Worm (Caenorhabditis elegans) whole organism, L3 larva: Measurements from ENCODE around the gene twf-2.

Source experiments
- R02D3.7 ChIP-seq: fragments of 150-350 bp; optimal IDR thresholded peaks from 2 replicates; lab custom pipeline; 2014; ENCODE audit warnings: missing biosample characterization, missing genetic modification characterization
- ama-1 ChIP-seq: fragments of 150-350 bp; optimal IDR thresholded peaks from 2 replicates; lab custom pipeline; 2018
- ceh-9 ChIP-seq: sonication (generic microtip); optimal IDR thresholded peaks from 2 replicates; lab custom pipeline; 2018; ENCODE audit warnings: missing biosample characterization, missing genetic modification characterization
- elt-3 ChIP-seq, 3 experiments: fragments of 150-350 bp in 1 of 3; sonication (generic microtip) in 2 of 3; optimal IDR thresholded peaks; 2 replicates in 2 of 3; 4 replicates in 1 of 3; lab custom pipeline; 2014 to 2017; ENCODE audit warnings: missing biosample characterization in 3 of 3, missing genetic modification characterization in 3 of 3
- mdl-1 ChIP-seq: fragments of 150-350 bp; optimal IDR thresholded peaks from 2 replicates; lab custom pipeline; 2014; ENCODE audit warnings: missing biosample characterization, missing genetic modification characterization
- nhr-23 ChIP-seq: fragments of 150-350 bp; optimal IDR thresholded peaks from 2 replicates; lab custom pipeline; 2014; ENCODE audit warnings: missing biosample characterization, missing genetic modification reagents, missing genetic modification characterization
- nhr-25 ChIP-seq: sonication (generic microtip); optimal IDR thresholded peaks from 2 replicates; lab custom pipeline; 2017; ENCODE audit warnings: missing biosample characterization, missing genetic modification characterization
- nhr-28 ChIP-seq: fragments of 150-350 bp; optimal IDR thresholded peaks from 2 replicates; lab custom pipeline; 2014; ENCODE audit warnings: missing biosample characterization, missing genetic modification characterization
- nhr-77 ChIP-seq: fragments of 150-350 bp; optimal IDR thresholded peaks from 2 replicates; lab custom pipeline; 2014; ENCODE audit warnings: missing biosample characterization, missing genetic modification characterization
- sea-2 ChIP-seq: fragments of 150-350 bp; sonication (generic microtip); optimal IDR thresholded peaks from 4 replicates; lab custom pipeline; 2014; ENCODE audit warnings: missing biosample characterization, missing genetic modification reagents, missing genetic modification characterization
- snpc-4 ChIP-seq: fragments of 150-350 bp; optimal IDR thresholded peaks from 2 replicates; lab custom pipeline; 2014; ENCODE audit warnings: missing biosample characterization, missing genetic modification characterization
- unc-62 ChIP-seq: fragments of 150-350 bp; sonication (generic microtip); optimal IDR thresholded peaks from 4 replicates; lab custom pipeline; 2014; ENCODE audit warnings: missing biosample characterization, missing genetic modification reagents, missing genetic modification characterization
- ztf-11 ChIP-seq: fragments of 150-350 bp; optimal IDR thresholded peaks from 2 replicates; lab custom pipeline; 2014; ENCODE audit warnings: missing biosample characterization, missing genetic modification characterization

DNA sequence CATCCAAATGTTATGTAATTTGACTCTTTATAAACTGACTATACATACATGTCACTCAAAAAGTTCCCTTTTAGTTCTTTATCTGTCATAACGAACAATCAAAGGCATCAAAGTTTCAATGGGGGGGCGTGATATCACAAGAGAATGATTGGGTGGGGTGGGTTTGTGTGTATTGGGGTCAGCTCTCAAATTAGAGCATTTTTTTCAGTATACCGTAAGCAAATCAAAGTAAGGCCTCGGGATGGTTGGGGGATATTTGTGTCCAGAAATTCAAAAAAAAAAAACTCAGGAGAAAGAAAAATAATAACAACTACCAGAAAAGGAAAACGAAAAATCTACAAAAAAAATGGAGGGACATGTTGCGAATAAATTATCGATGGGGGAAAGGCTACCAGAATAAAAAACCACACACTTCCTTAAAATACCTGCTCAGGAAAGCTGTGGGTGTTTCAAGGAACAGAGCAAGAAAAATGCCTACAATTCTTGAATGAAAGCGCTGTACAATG lies 47.5 kb upstream of the twf-2 start, which contains the start of gene F01G12.18:
- TF ChIP-seq nhr-77 (tag; lab: Kevin White, UChicago) = no peak
- no peak for TF ChIP-seq nhr-23 (tag; lab: Kevin White, UChicago)
- no peak for TF ChIP-seq ztf-11 (tag; lab: Kevin White, UChicago)
- TF ChIP-seq sea-2 = no peak
- TF ChIP-seq ama-1 (lab: Kevin White, UChicago) = no peak
- TF ChIP-seq snpc-4 (tag; lab: Kevin White, UChicago) = no peak
- no peak for TF ChIP-seq mdl-1
- no peak for TF ChIP-seq R02D3.7 (tag; lab: Kevin White, UChicago)
- TF ChIP-seq ceh-9 (tag; lab: Kevin White, UChicago) = no peak
- no peak for TF ChIP-seq nhr-25
- TF ChIP-seq elt-3 (tag; optimal IDR thresholded peaks at IDR 0.05; lab: Kevin White, UChicago) = no peak
- TF ChIP-seq nhr-28 (tag; lab: Kevin White, UChicago) = no peak
- TF ChIP-seq unc-62 (GFP tag; lab: Kevin White, UChicago) = no peak
